Fruit fly (Drosophila melanogaster) whole organism, adult: ENCODE data around the gene RpS17.

Experiments
- CG11617 ChIP-seq: fragments of 200-800 bp; sonication (Bioruptor generic); optimal IDR thresholded peaks from 2 replicates; lab custom pipeline; 2017; ENCODE audit warnings: mild to moderate bottlenecking, missing biosample characterization, missing genetic modification reagents, missing genetic modification characterization
- CG12768 ChIP-seq: fragments of 200-800 bp; sonication (Bioruptor generic); optimal IDR thresholded peaks from 2 replicates; lab custom pipeline; 2017; ENCODE audit warnings: missing biosample characterization, missing genetic modification characterization, mild to moderate bottlenecking, moderate library complexity, missing genetic modification reagents
- CG14711 ChIP-seq: fragments of 200-800 bp; sonication (Bioruptor generic); optimal IDR thresholded peaks from 2 replicates; lab custom pipeline; 2018; ENCODE audit warnings: missing biosample characterization, mild to moderate bottlenecking, missing genetic modification characterization, moderate library complexity
- CG1620 ChIP-seq: fragments of 200-800 bp; sonication (Bioruptor generic); optimal IDR thresholded peaks from 2 replicates; lab custom pipeline; 2016; ENCODE audit warnings: missing biosample characterization, missing genetic modification characterization
- CG33017 ChIP-seq: fragments of 200-800 bp; sonication (Bioruptor generic); optimal IDR thresholded peaks from 2 replicates; lab custom pipeline; 2018; ENCODE audit warnings: missing biosample characterization, mild to moderate bottlenecking, missing genetic modification characterization, moderate library complexity
- CG5204 ChIP-seq: fragments of 200-800 bp; sonication (Bioruptor generic); optimal IDR thresholded peaks from 2 replicates; lab custom pipeline; 2016; ENCODE audit warnings: missing biosample characterization, missing genetic modification characterization
- CG7045 ChIP-seq: fragments of 200-800 bp; sonication (Bioruptor generic); optimal IDR thresholded peaks from 2 replicates; lab custom pipeline; 2017; ENCODE audit warnings: missing biosample characterization, mild to moderate bottlenecking, missing genetic modification characterization
- CG7101 ChIP-seq: fragments of 200-800 bp; sonication (Bioruptor generic); optimal IDR thresholded peaks from 2 replicates; lab custom pipeline; 2018; ENCODE audit warnings: missing biosample characterization, mild to moderate bottlenecking, missing genetic modification characterization, moderate library complexity
- Clk ChIP-seq: fragments of 200-800 bp; sonication (Bioruptor generic); optimal IDR thresholded peaks from 2 replicates; lab custom pipeline; 2017; ENCODE audit warnings: missing biosample characterization, missing genetic modification characterization
- Crg-1 ChIP-seq: fragments of 200-800 bp; sonication (Bioruptor generic); optimal IDR thresholded peaks from 2 replicates; lab custom pipeline; 2016; ENCODE audit warnings: missing biosample characterization, missing genetic modification characterization
- Hr96 ChIP-seq: fragments of 200-800 bp; sonication (Bioruptor generic); optimal IDR thresholded peaks from 2 replicates; lab custom pipeline; 2016; ENCODE audit warnings: missing biosample characterization, missing genetic modification characterization
- Mnt ChIP-seq: fragments of 200-800 bp; sonication (Bioruptor generic); optimal IDR thresholded peaks from 2 replicates; lab custom pipeline; 2016; ENCODE audit warnings: missing biosample characterization, mild to moderate bottlenecking, missing genetic modification characterization
- bab1 ChIP-seq: fragments of 200-800 bp; sonication (Bioruptor generic); optimal IDR thresholded peaks from 3 replicates; lab custom pipeline; 2019; ENCODE audit warnings: missing biosample characterization, mild to moderate bottlenecking, missing genetic modification characterization, moderate library complexity
- cic ChIP-seq: fragments of 200-800 bp; sonication (Bioruptor generic); optimal IDR thresholded peaks from 2 replicates; lab custom pipeline; 2017; ENCODE audit warnings: missing biosample characterization, mild to moderate bottlenecking, missing genetic modification characterization, moderate library complexity
- cnc ChIP-seq, 2 experiments: fragments of >200 bp; optimal IDR thresholded peaks; 2 replicates each; lab custom pipeline; 2017
- kay ChIP-seq: fragments of 200-800 bp; sonication (Bioruptor generic); peaks from one replicate; lab custom pipeline; 2016; ENCODE audit warnings: missing biosample characterization, missing genetic modification characterization, borderline replicate concordance
- ovo ChIP-seq: fragments of 200-800 bp; sonication (Bioruptor generic); optimal IDR thresholded peaks from 2 replicates; lab custom pipeline; 2016; ENCODE audit warnings: missing biosample characterization, missing genetic modification characterization
- pad ChIP-seq: fragments of 200-800 bp; sonication (Bioruptor generic); optimal IDR thresholded peaks from 3 replicates; lab custom pipeline; 2017; ENCODE audit warnings: missing biosample characterization, missing genetic modification characterization, mild to moderate bottlenecking, moderate library complexity, missing genetic modification reagents
- tj ChIP-seq: fragments of 200-800 bp; sonication (Bioruptor generic); optimal IDR thresholded peaks from 3 replicates; lab custom pipeline; 2017; ENCODE audit warnings: missing biosample characterization, mild to moderate bottlenecking, missing genetic modification characterization, moderate library complexity
- toe ChIP-seq: fragments of 200-800 bp; sonication (Bioruptor generic); optimal IDR thresholded peaks from 2 replicates; lab custom pipeline; 2016; ENCODE audit warnings: missing biosample characterization, missing genetic modification characterization

The RpS17 gene

dm6 chr3L:9384445-9385079 is 45.1 kb downstream of the RpS17 start:
- no peak for TF ChIP-seq tj (GFP tag; lab: Kevin White, UChicago)
- TF ChIP-seq cnc (optimal IDR thresholded peaks at IDR 0.05; lab: Kevin White, UChicago), result no peak
- no peak for TF ChIP-seq CG12768 (GFP tag; lab: Kevin White, UChicago)
- no peak for TF ChIP-seq CG5204 (GFP tag; lab: Kevin White, UChicago)
- TF ChIP-seq Crg-1 (GFP tag; lab: Kevin White, UChicago), result no peak
- TF ChIP-seq CG7045 (GFP tag; lab: Kevin White, UChicago), result no peak
- TF ChIP-seq CG7101 (tag; lab: Kevin White, UChicago), result no peak
- no peak for TF ChIP-seq Mnt

- peak; percentile 96 for TF ChIP-seq Mnt
- TF ChIP-seq Crg-1 (GFP tag; lab: Kevin White, UChicago), result peak; percentile 97
- peak; percentile 75 for TF ChIP-seq tj (GFP tag; lab: Kevin White, UChicago)
- peak; percentile 88 for TF ChIP-seq CG1620 (GFP tag; lab: Kevin White, UChicago)
- peak; percentile 98 for TF ChIP-seq CG7101 (tag; lab: Kevin White, UChicago)
- peak; percentile 97 for TF ChIP-seq Hr96 (GFP tag; lab: Kevin White, UChicago)
- TF ChIP-seq CG5204 (GFP tag; lab: Kevin White, UChicago), result peak; percentile 93
- TF ChIP-seq ovo (GFP tag; lab: Kevin White, UChicago), result peak; percentile 77
- peak; percentile 93 for TF ChIP-seq toe (GFP tag; lab: Kevin White, UChicago)
- peak; percentile 97 for TF ChIP-seq CG14711 (tag; lab: Kevin White, UChicago)
- peak; percentile 92 for TF ChIP-seq pad
- peak; percentile 99 for TF ChIP-seq kay (GFP tag; lab: Kevin White, UChicago)
- TF ChIP-seq bab1 (GFP tag; lab: Kevin White, UChicago), result peak; percentile 99
- TF ChIP-seq CG7045 (GFP tag; lab: Kevin White, UChicago), result peak; percentile 97
- TF ChIP-seq Clk, result peak; percentile 92
- peak; percentile 96 for TF ChIP-seq CG11617 (GFP tag; lab: Kevin White, UChicago)
- TF ChIP-seq cic (GFP tag; lab: Kevin White, UChicago), result peak; percentile 91
- TF ChIP-seq CG12768 (GFP tag; lab: Kevin White, UChicago), result peak; percentile 99
- TF ChIP-seq CG33017 (tag; lab: Kevin White, UChicago), result peak; percentile 99
- TF ChIP-seq cnc (optimal IDR thresholded peaks at IDR 0.05; lab: Kevin White, UChicago), result peak in 1 of 2 experiments; percentile 69
Observed at dm6 chr3L:9383345-9384075, 46.1 kb downstream of the RpS17 start, which contains the start of gene Hsp27. Gene Hsp27 (plus strand): TSS chr3L:9384063.

- no peak for TF ChIP-seq CG1620 (GFP tag; lab: Kevin White, UChicago)
- no peak for TF ChIP-seq tj (GFP tag; lab: Kevin White, UChicago)
- TF ChIP-seq CG7045 (GFP tag; lab: Kevin White, UChicago), result no peak
- TF ChIP-seq cnc (optimal IDR thresholded peaks at IDR 0.05; lab: Kevin White, UChicago), result no peak
- TF ChIP-seq Crg-1 (GFP tag; lab: Kevin White, UChicago), result no peak
- no peak for TF ChIP-seq ovo (GFP tag; lab: Kevin White, UChicago)
- TF ChIP-seq toe (GFP tag; lab: Kevin White, UChicago), result no peak
- no peak for TF ChIP-seq cic (GFP tag; lab: Kevin White, UChicago)
- TF ChIP-seq Clk, result no peak
- no peak for TF ChIP-seq bab1 (GFP tag; lab: Kevin White, UChicago)
- TF ChIP-seq CG5204 (GFP tag; lab: Kevin White, UChicago), result no peak
Observed at dm6 chr3L:9381602-9382001, 48.0 kb downstream of the RpS17 start, which contains the start of gene Hsp23. Gene Hsp23 (plus strand): TSS chr3L:9381882.

- no peak for TF ChIP-seq toe (GFP tag; lab: Kevin White, UChicago)
- no peak for TF ChIP-seq CG14711 (tag; lab: Kevin White, UChicago)
- no peak for TF ChIP-seq Clk
- TF ChIP-seq tj (GFP tag; lab: Kevin White, UChicago), result no peak
- no peak for TF ChIP-seq CG7045 (GFP tag; lab: Kevin White, UChicago)
- TF ChIP-seq CG5204 (GFP tag; lab: Kevin White, UChicago), result no peak
- no peak for TF ChIP-seq Mnt
- no peak for TF ChIP-seq CG11617 (GFP tag; lab: Kevin White, UChicago)
- no peak for TF ChIP-seq kay (GFP tag; lab: Kevin White, UChicago)
- no peak for TF ChIP-seq CG33017 (tag; lab: Kevin White, UChicago)
- TF ChIP-seq Crg-1 (GFP tag; lab: Kevin White, UChicago), result no peak
Observed at dm6 chr3L:9380344-9380849, 49.2 kb downstream of the RpS17 start.

dm6 chr3L:9379484-9380343 is 49.9 kb downstream of the RpS17 start, which contains the start of gene Hsp67Ba:
Gene Hsp67Ba (minus strand): TSS chr3L:9379534.
- TF ChIP-seq pad (no peak), tj (GFP tag; lab: Kevin White, UChicago) (peak; percentile 84)
